Worm (Caenorhabditis elegans) whole organism, L1 larva: ENCODE data around the gene snr-1.

Source experiments
- C34B4.2 ChIP-seq: sonication (generic microtip); optimal IDR thresholded peaks from 2 replicates; lab custom pipeline; 2017; ENCODE audit warnings: mild to moderate bottlenecking, missing genetic modification characterization, missing compliant biosample characterization
- F16B12.6 ChIP-seq: fragments of 150-350 bp; optimal IDR thresholded peaks from 2 replicates; lab custom pipeline; 2014; ENCODE audit warnings: missing biosample characterization, missing genetic modification characterization
- Y116A8C.19 ChIP-seq: sonication (generic microtip); optimal IDR thresholded peaks from 2 replicates; lab custom pipeline; 2016; ENCODE audit warnings: missing compliant biosample characterization, missing genetic modification characterization, borderline replicate concordance
- aha-1 ChIP-seq: fragments of 150-350 bp; optimal IDR thresholded peaks from 2 replicates; lab custom pipeline; 2014; ENCODE audit warnings: missing biosample characterization, missing genetic modification characterization
- alr-1 ChIP-seq: fragments of 200-800 bp; sonication (Bioruptor generic); optimal IDR thresholded peaks from 2 replicates; lab custom pipeline; 2018; ENCODE audit warnings: borderline replicate concordance, mild to moderate bottlenecking, missing genetic modification characterization, missing compliant biosample characterization
- aly-2 ChIP-seq: fragments of 150-350 bp; optimal IDR thresholded peaks from 2 replicates; lab custom pipeline; 2014; ENCODE audit warnings: missing biosample characterization, missing genetic modification characterization
- ces-1 ChIP-seq: fragments of 150-350 bp; optimal IDR thresholded peaks from 2 replicates; lab custom pipeline; 2014; ENCODE audit warnings: missing biosample characterization, missing genetic modification reagents, missing genetic modification characterization
- dsc-1 ChIP-seq: sonication (generic microtip); optimal IDR thresholded peaks from 2 replicates; lab custom pipeline; 2016; ENCODE audit warnings: mild to moderate bottlenecking, missing genetic modification characterization, missing compliant biosample characterization
- efl-1 ChIP-seq, 4 experiments: fragments of 150-350 bp; optimal IDR thresholded peaks in 3 of 4; peaks in 1 of 4; 1 replicate in 1 of 4; 2 replicates in 3 of 4; lab custom pipeline; 2014; ENCODE audit warnings: missing biosample characterization in 2 of 4, missing genetic modification characterization in 2 of 4, missing genetic modification reagents in 2 of 4
- efl-3 ChIP-seq: fragments of 200-800 bp; sonication (Bioruptor generic); optimal IDR thresholded peaks from 2 replicates; lab custom pipeline; 2018; ENCODE audit warnings: mild to moderate bottlenecking, missing genetic modification characterization, missing compliant biosample characterization
- fkh-10 ChIP-seq: sonication (generic microtip); optimal IDR thresholded peaks from 2 replicates; lab custom pipeline; 2017; ENCODE audit warnings: missing biosample characterization, missing genetic modification reagents, missing genetic modification characterization
- fkh-4 ChIP-seq: sonication (generic microtip); optimal IDR thresholded peaks from 2 replicates; lab custom pipeline; 2016; ENCODE audit warnings: missing compliant biosample characterization, missing genetic modification characterization, borderline replicate concordance
- fkh-8 ChIP-seq: sonication (generic microtip); optimal IDR thresholded peaks from 2 replicates; lab custom pipeline; 2016; ENCODE audit warnings: mild to moderate bottlenecking, missing genetic modification characterization, missing compliant biosample characterization
- hlh-17 ChIP-seq: fragments of 200-800 bp; sonication (Bioruptor generic); optimal IDR thresholded peaks from 2 replicates; lab custom pipeline; 2018; ENCODE audit warnings: missing genetic modification characterization, mild to moderate bottlenecking, missing compliant biosample characterization, moderate library complexity, borderline replicate concordance
- hlh-4 ChIP-seq: sonication (generic microtip); optimal IDR thresholded peaks from 2 replicates; lab custom pipeline; 2016; ENCODE audit warnings: mild to moderate bottlenecking, missing genetic modification characterization, missing compliant biosample characterization
- hpl-2 ChIP-seq: fragments of 150-350 bp; optimal IDR thresholded peaks from 2 replicates; lab custom pipeline; 2014; ENCODE audit warnings: missing biosample characterization, missing genetic modification reagents, missing genetic modification characterization
- irx-1 ChIP-seq: sonication (generic microtip); optimal IDR thresholded peaks from 2 replicates; lab custom pipeline; 2016; ENCODE audit warnings: missing genetic modification characterization, missing compliant biosample characterization
- jun-1 ChIP-seq: fragments of 150-350 bp; optimal IDR thresholded peaks from 2 replicates; lab custom pipeline; 2014; ENCODE audit warnings: missing biosample characterization, missing genetic modification reagents, missing genetic modification characterization
- lin-35 ChIP-seq, 2 experiments: fragments of 150-350 bp; optimal IDR thresholded peaks; 2 replicates each; lab custom pipeline; 2014; ENCODE audit warnings: missing biosample characterization in 2 of 2, missing genetic modification characterization in 2 of 2, missing genetic modification reagents in 2 of 2
- lir-3 ChIP-seq: sonication (generic microtip); optimal IDR thresholded peaks from 2 replicates; lab custom pipeline; 2016; ENCODE audit warnings: mild to moderate bottlenecking, missing genetic modification characterization, moderate library complexity, missing compliant biosample characterization; ENCODE audit not compliant: poor library complexity
- mab-9 ChIP-seq: fragments of 200-800 bp; sonication (Bioruptor generic); IDR thresholded peaks from 2 replicates; pipeline ENCODE4 v1.3.6; 2022; ENCODE audit warnings: missing genetic modification reagents, missing genetic modification characterization, missing compliant biosample characterization
- mdl-1 ChIP-seq, 2 experiments: fragments of 150-350 bp; optimal IDR thresholded peaks; 2 replicates each; lab custom pipeline; 2014 to 2017; ENCODE audit warnings: missing biosample characterization in 2 of 2, missing genetic modification characterization in 2 of 2, inconsistent platforms in 1 of 2
- mef-2 ChIP-seq: fragments of 150-350 bp; optimal IDR thresholded peaks from 2 replicates; lab custom pipeline; 2014; ENCODE audit warnings: missing biosample characterization, missing genetic modification characterization
- nhr-12 ChIP-seq: sonication (generic microtip); optimal IDR thresholded peaks from 2 replicates; lab custom pipeline; 2017; ENCODE audit warnings: missing biosample characterization, missing genetic modification characterization
- nhr-19 ChIP-seq: fragments of 200-800 bp; sonication (Bioruptor generic); conservative IDR thresholded peaks from 2 replicates; pipeline ENCODE4 v1.3.6; 2022; ENCODE audit warnings: missing genetic modification characterization, missing compliant biosample characterization
- nhr-20 ChIP-seq: sonication (generic microtip); optimal IDR thresholded peaks from 2 replicates; lab custom pipeline; 2016; ENCODE audit warnings: mild to moderate bottlenecking, missing genetic modification characterization, missing compliant biosample characterization
- nhr-237 ChIP-seq: fragments of 150-350 bp; optimal IDR thresholded peaks from 2 replicates; lab custom pipeline; 2014; ENCODE audit warnings: missing biosample characterization, missing genetic modification characterization
- nhr-71 ChIP-seq: sonication (generic microtip); optimal IDR thresholded peaks from 2 replicates; lab custom pipeline; 2016; ENCODE audit warnings: mild to moderate bottlenecking, missing genetic modification characterization, moderate library complexity, missing compliant biosample characterization
- nhr-77 ChIP-seq: fragments of 150-350 bp; optimal IDR thresholded peaks from 2 replicates; lab custom pipeline; 2014; ENCODE audit warnings: missing biosample characterization, missing genetic modification characterization
- nhr-85 ChIP-seq: sonication (generic microtip); peaks from one replicate; lab custom pipeline; 2016; ENCODE audit warnings: missing genetic modification characterization, inconsistent platforms, missing compliant biosample characterization
- nhr-90 ChIP-seq: sonication (generic microtip); optimal IDR thresholded peaks from 2 replicates; lab custom pipeline; 2016; ENCODE audit warnings: mild to moderate bottlenecking, missing genetic modification characterization, missing compliant biosample characterization; ENCODE audit not compliant: poor library complexity
- pag-3 ChIP-seq: sonication (generic microtip); optimal IDR thresholded peaks from 2 replicates; lab custom pipeline; 2017; ENCODE audit warnings: missing genetic modification characterization, mild to moderate bottlenecking, missing compliant biosample characterization, antibody characterized with exemption, borderline replicate concordance; ENCODE audit not compliant: insufficient read depth
- rnt-1 ChIP-seq: sonication (generic microtip); optimal IDR thresholded peaks from 2 replicates; lab custom pipeline; 2016; ENCODE audit warnings: mild to moderate bottlenecking, missing genetic modification characterization, moderate library complexity, missing compliant biosample characterization
- skn-1 ChIP-seq: fragments of 150-350 bp; optimal IDR thresholded peaks from 2 replicates; lab custom pipeline; 2014; ENCODE audit warnings: missing biosample characterization, missing genetic modification characterization
- snpc-4 ChIP-seq: fragments of 150-350 bp; optimal IDR thresholded peaks from 2 replicates; lab custom pipeline; 2014; ENCODE audit warnings: missing biosample characterization, missing genetic modification characterization
- sox-4 ChIP-seq: sonication (generic microtip); optimal IDR thresholded peaks from 2 replicates; lab custom pipeline; 2016; ENCODE audit warnings: missing genetic modification characterization, missing compliant biosample characterization
- sptf-1 ChIP-seq: fragments of 150-350 bp; optimal IDR thresholded peaks from 2 replicates; lab custom pipeline; 2014; ENCODE audit warnings: missing biosample characterization, missing genetic modification characterization
- unc-62 ChIP-seq: fragments of 150-350 bp; optimal IDR thresholded peaks from 2 replicates; lab custom pipeline; 2014; ENCODE audit warnings: missing biosample characterization, missing genetic modification reagents, missing genetic modification characterization
- vab-15 ChIP-seq: sonication (generic microtip); optimal IDR thresholded peaks from 2 replicates; lab custom pipeline; 2017; ENCODE audit warnings: missing genotype, mild to moderate bottlenecking, missing genetic modification characterization, missing compliant biosample characterization
- zag-1 ChIP-seq: fragments of 150-350 bp; optimal IDR thresholded peaks from 2 replicates; lab custom pipeline; 2014; ENCODE audit warnings: missing biosample characterization, missing genetic modification characterization
- zip-4 ChIP-seq: fragments of 200-800 bp; sonication (Bioruptor generic); optimal IDR thresholded peaks from 2 replicates; lab custom pipeline; 2018; ENCODE audit warnings: mild to moderate bottlenecking, missing genetic modification characterization, moderate library complexity, missing compliant biosample characterization
- ztf-11 ChIP-seq, 2 experiments: sonication (generic microtip); optimal IDR thresholded peaks; 2 replicates each; lab custom pipeline; 2016 to 2017; ENCODE audit warnings: missing genetic modification characterization in 2 of 2, missing biosample characterization in 1 of 2, missing compliant biosample characterization in 1 of 2
- ztf-4 ChIP-seq: fragments of 150-350 bp; optimal IDR thresholded peaks from 2 replicates; lab custom pipeline; 2014; ENCODE audit warnings: missing biosample characterization, missing genetic modification characterization

The snr-1 gene

DNA sequence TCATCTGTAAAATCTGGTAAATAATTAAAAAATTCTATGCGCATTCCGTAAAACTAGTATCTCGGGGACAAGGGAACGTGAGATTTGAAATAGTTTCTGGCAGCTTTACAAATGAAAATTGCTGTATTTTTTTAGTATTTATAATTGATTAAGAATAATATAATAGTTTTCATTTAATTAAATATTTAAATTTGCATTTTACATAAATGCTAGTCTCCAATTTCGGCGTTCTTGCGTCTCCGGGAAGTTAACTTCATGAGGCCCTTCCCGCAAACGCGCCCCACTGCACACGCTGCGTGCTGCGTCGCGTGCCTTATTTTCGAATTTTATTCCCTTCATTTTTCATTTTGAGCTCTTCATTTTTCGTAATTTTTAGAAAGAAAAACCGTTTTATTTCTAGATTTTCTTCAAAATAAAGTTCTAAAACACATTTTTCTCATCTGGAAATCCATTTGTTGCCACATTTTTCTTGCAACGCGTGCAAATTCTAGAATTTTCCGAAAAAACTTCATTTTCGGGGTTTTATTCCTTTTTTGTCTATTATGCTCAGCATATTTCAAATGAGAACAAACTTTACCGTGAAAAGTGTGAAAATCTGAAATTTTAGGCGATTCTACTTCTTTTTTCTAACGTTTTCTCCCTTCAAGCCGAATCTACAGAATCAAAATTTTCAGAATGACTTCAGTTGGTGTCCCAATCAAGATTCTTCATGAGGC is at the start of gene snr-1, which contains the start of gene snx-13 (continued):
- TF ChIP-seq Y116A8C.19 (tag; lab: Kevin White, UChicago) (no peak), fkh-8 (tag; lab: Kevin White, UChicago) (peak; percentile 96), mab-9 (no peak; the same call in 1 of the 2 replicates), fkh-10 (GFP tag; lab: Kevin White, UChicago) (peak; percentile 57), nhr-85 (tag; lab: Kevin White, UChicago) (peak; percentile 92), nhr-20 (tag; lab: Kevin White, UChicago) (peak; percentile 81), hpl-2 (GFP tag; lab: Kevin White, UChicago) (no peak), aly-2 (tag; lab: Kevin White, UChicago) (peak; percentile 17), rnt-1 (peak; percentile 89), mef-2 (tag; lab: Kevin White, UChicago) (peak; percentile 25), lin-35 (GFP tag; optimal IDR thresholded peaks at IDR 0.05; lab: Kevin White, UChicago) (peak; percentile 73 to 85), vab-15 (peak; percentile 95), nhr-77 (peak; percentile 13), C34B4.2 (tag; lab: Kevin White, UChicago) (no peak), sptf-1 (tag; lab: Kevin White, UChicago) (no peak), nhr-71 (tag; lab: Kevin White, UChicago) (peak; percentile 90), sox-4 (tag; lab: Kevin White, UChicago) (peak; percentile 58), ztf-4 (tag; lab: Kevin White, UChicago) (peak; percentile 41), efl-3 (GFP tag; lab: Kevin White, UChicago) (no peak), zag-1 (no peak), zip-4 (GFP tag; lab: Kevin White, UChicago) (no peak), hlh-4 (tag; lab: Kevin White, UChicago) (no peak), aha-1 (tag; lab: Kevin White, UChicago) (no peak), pag-3 (tag; lab: Kevin White, UChicago) (no peak), nhr-90 (tag; lab: Kevin White, UChicago) (peak; percentile 90), lir-3 (tag; lab: Kevin White, UChicago) (peak; percentile 81), irx-1 (tag; lab: Kevin White, UChicago) (peak; percentile 68), snpc-4 (peak; percentile 2), nhr-237 (tag; lab: Kevin White, UChicago) (no peak), efl-1 (optimal IDR thresholded peaks at IDR 0.05; lab: Kevin White, UChicago) (peak; percentile 75 to 77), efl-1 (GFP tag; optimal IDR thresholded peaks at IDR 0.05 in 1 of 2; lab: Kevin White, UChicago) (peak; percentile 64 to 94), hlh-17 (GFP tag; lab: Kevin White, UChicago) (no peak), F16B12.6 (tag; lab: Kevin White, UChicago) (no peak)

DNA sequence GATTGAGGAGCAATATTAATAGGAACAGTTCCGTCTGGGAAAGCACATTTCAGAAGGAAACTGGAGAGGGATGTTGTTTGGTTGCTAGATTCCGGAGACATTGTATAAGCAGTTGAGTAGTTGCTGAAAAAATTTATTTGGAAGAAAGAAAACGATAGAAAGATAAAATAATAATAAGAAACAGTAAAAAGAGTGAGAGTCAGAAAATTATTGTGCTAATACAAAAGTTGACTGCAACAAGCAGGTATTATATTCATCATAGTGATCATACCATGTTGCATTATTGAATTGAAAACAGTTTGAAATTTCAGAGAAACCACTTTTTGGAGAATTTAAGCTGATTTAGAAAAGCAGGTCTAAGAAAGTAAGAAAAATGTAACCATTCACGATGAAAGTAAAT is 48.3 kb upstream of the snr-1 start, which contains the start of gene Y116A8C.19:
Gene Y116A8C.19 (minus strand): TSS at position 101 of the 400 bp plus-strand sequence.
- TF ChIP-seq lir-3 (tag; lab: Kevin White, UChicago), result no peak
- TF ChIP-seq skn-1, result no peak
- no peak for TF ChIP-seq ces-1 (GFP tag; lab: Kevin White, UChicago)
- no peak for TF ChIP-seq ztf-11 (tag; optimal IDR thresholded peaks at IDR 0.05; lab: Kevin White, UChicago)
- no peak for TF ChIP-seq nhr-12
- no peak for TF ChIP-seq jun-1 (tag; lab: Kevin White, UChicago)
- no peak for TF ChIP-seq alr-1
- TF ChIP-seq fkh-4 (tag; lab: Kevin White, UChicago), result no peak
- TF ChIP-seq ztf-4 (tag; lab: Kevin White, UChicago), result no peak
- no peak for TF ChIP-seq snpc-4
- no peak for TF ChIP-seq nhr-19 (GFP tag; lab: Robert Waterston, UW)
- TF ChIP-seq mdl-1 (tag; optimal IDR thresholded peaks at IDR 0.05; lab: Kevin White, UChicago), result no peak
- TF ChIP-seq unc-62 (GFP tag; lab: Kevin White, UChicago), result no peak
- TF ChIP-seq Y116A8C.19 (tag; lab: Kevin White, UChicago), result no peak
- TF ChIP-seq dsc-1 (tag; lab: Kevin White, UChicago), result no peak
- no peak for TF ChIP-seq aha-1 (tag; lab: Kevin White, UChicago)
